Worm (Caenorhabditis elegans) whole organism, L4 larva: ENCODE data around the gene cwp-3.

Source experiments
- F26F4.8 ChIP-seq: fragments of 200-800 bp; sonication (Bioruptor generic); conservative IDR thresholded peaks from 2 replicates; pipeline ENCODE4 v1.3.6; 2022; ENCODE audit warnings: missing genetic modification characterization, missing compliant biosample characterization
- F49E8.2 ChIP-seq: sonication (generic microtip); optimal IDR thresholded peaks from 2 replicates; lab custom pipeline; 2016; ENCODE audit warnings: missing compliant biosample characterization, mild to moderate bottlenecking, missing genetic modification characterization, borderline replicate concordance
- Y48G9A.11 ChIP-seq: fragments of 200-800 bp; sonication (Bioruptor generic); IDR thresholded peaks from 2 replicates; pipeline ENCODE4 v1.3.6; 2022; ENCODE audit warnings: missing genetic modification reagents, missing genetic modification characterization, missing compliant biosample characterization
- ces-1 ChIP-seq: fragments of 150-350 bp; sonication (generic microtip); optimal IDR thresholded peaks from 4 replicates; lab custom pipeline; 2014; ENCODE audit warnings: missing biosample characterization, missing genetic modification reagents, missing genetic modification characterization
- lim-7 ChIP-seq: fragments of 200-800 bp; sonication (Bioruptor generic); IDR thresholded peaks from 2 replicates; pipeline ENCODE4 v1.3.6; 2022; ENCODE audit warnings: missing genetic modification characterization, missing compliant biosample characterization
- lin-13 ChIP-seq: fragments of 150-350 bp; optimal IDR thresholded peaks from 2 replicates; lab custom pipeline; 2014; ENCODE audit warnings: missing biosample characterization, missing genetic modification reagents, missing genetic modification characterization
- lin-38 ChIP-seq: fragments of 200-800 bp; sonication (Bioruptor generic); IDR thresholded peaks from 2 replicates; pipeline ENCODE4 v1.3.6; 2022; ENCODE audit warnings: missing genetic modification reagents, missing genetic modification characterization, missing compliant biosample characterization
- madf-5 ChIP-seq, 2 experiments: fragments of 200-800 bp; sonication (Bioruptor generic); IDR thresholded peaks; 2 replicates each; pipeline ENCODE4 v1.3.6; 2022; ENCODE audit warnings: missing compliant biosample characterization in 2 of 2, missing genetic modification characterization in 2 of 2
- mep-1 ChIP-seq: fragments of 150-350 bp; sonication (generic microtip); optimal IDR thresholded peaks from 3 replicates; lab custom pipeline; 2014; ENCODE audit warnings: missing biosample characterization, missing genetic modification characterization
- mes-2 ChIP-seq: sonication (generic microtip); optimal IDR thresholded peaks from 2 replicates; lab custom pipeline; 2016; ENCODE audit warnings: missing genotype, mild to moderate bottlenecking, missing genetic modification characterization, missing compliant biosample characterization; ENCODE audit not compliant: poor library complexity, severe bottlenecking
- nhr-237 ChIP-seq: sonication (generic microtip); optimal IDR thresholded peaks from 2 replicates; lab custom pipeline; 2017; ENCODE audit warnings: missing biosample characterization, missing genetic modification characterization
- nhr-41 ChIP-seq: fragments of 200-800 bp; sonication (Bioruptor generic); IDR thresholded peaks from 2 replicates; pipeline ENCODE4 v1.3.6; 2022; ENCODE audit warnings: missing genetic modification reagents, missing genetic modification characterization, missing compliant biosample characterization
- nhr-42 ChIP-seq: fragments of 200-800 bp; sonication (Bioruptor generic); IDR thresholded peaks from 2 replicates; pipeline ENCODE4 v1.3.6; 2022; ENCODE audit warnings: missing genetic modification characterization, missing compliant biosample characterization
- set-16 ChIP-seq: fragments of 200-800 bp; sonication (Bioruptor generic); IDR thresholded peaks from 2 replicates; pipeline ENCODE4 v1.3.6; 2022; ENCODE audit warnings: missing genetic modification reagents, missing genetic modification characterization, missing compliant biosample characterization
- snpc-1.2 ChIP-seq: fragments of 200-800 bp; sonication (Bioruptor generic); IDR thresholded peaks from 2 replicates; pipeline ENCODE4 v1.3.6; 2022; ENCODE audit warnings: missing genetic modification reagents, missing genetic modification characterization, missing compliant biosample characterization
- unc-130 ChIP-seq: sonication (generic microtip); optimal IDR thresholded peaks from 2 replicates; lab custom pipeline; 2016; ENCODE audit warnings: missing genetic modification reagents, missing genetic modification characterization, missing compliant biosample characterization
- vab-7 ChIP-seq: fragments of 200-800 bp; sonication (Bioruptor generic); IDR thresholded peaks from 2 replicates; pipeline ENCODE4 v1.3.6; 2022; ENCODE audit warnings: missing genetic modification reagents, missing genetic modification characterization, missing compliant biosample characterization

cwp-3 gene

ce11 chrV:4889976-4890479, 47.4 kb downstream of the cwp-3 start, which contains the start of gene T19H12.2:
Gene T19H12.2 (plus strand): TSS chrV:4890429.
- TF ChIP-seq nhr-237 (tag; lab: Kevin White, UChicago) (no peak), F49E8.2 (tag; lab: Kevin White, UChicago) (peak; percentile 85), lin-38 (GFP tag; lab: Robert Waterston, UW) (peak; percentile 98), nhr-42 (no peak), mes-2 (no peak), Y48G9A.11 (GFP tag; lab: Robert Waterston, UW) (peak; percentile 87), ces-1 (GFP tag; lab: Kevin White, UChicago) (no peak), lim-7 (GFP tag; lab: Robert Waterston, UW) (no peak), lin-13 (GFP tag; lab: Kevin White, UChicago) (peak; percentile 32), snpc-1.2 (GFP tag; lab: Robert Waterston, UW) (peak; percentile 78), unc-130 (peak; percentile 91), mep-1 (tag; lab: Kevin White, UChicago) (no peak), F26F4.8 (GFP tag; lab: Robert Waterston, UW) (no peak), vab-7 (GFP tag; lab: Robert Waterston, UW) (peak; percentile 18; the same call in 1 of the 2 replicates)

ce11 chrV:4890781-4891180, 48.1 kb downstream of the cwp-3 start:
- TF ChIP-seq set-16 (GFP tag; lab: Robert Waterston, UW) (peak; percentile 86), vab-7 (GFP tag; lab: Robert Waterston, UW) (no peak)

ce11 chrV:4891305-4891704, 48.7 kb downstream of the cwp-3 start:
- TF ChIP-seq unc-130: peak; percentile 26
- TF ChIP-seq F49E8.2 (tag; lab: Kevin White, UChicago): peak; percentile 30
- TF ChIP-seq madf-5 (GFP tag; IDR thresholded peaks at IDR 0.05; lab: Robert Waterston, UW): no peak
- TF ChIP-seq lin-38 (GFP tag; lab: Robert Waterston, UW): peak; percentile 60
- no peak for TF ChIP-seq nhr-41 (GFP tag; lab: Robert Waterston, UW)
- TF ChIP-seq, all 104 proteins: peak for 3
